Fruit fly (Drosophila melanogaster) whole organism, prepupa: ENCODE results near the gene CG46308.

Experiments used
- CG10669 ChIP-seq: fragments of 200-800 bp; sonication (Bioruptor generic); optimal IDR thresholded peaks from 3 replicates; lab custom pipeline; 2018; ENCODE audit warnings: missing biosample characterization, mild to moderate bottlenecking, missing genetic modification characterization, moderate library complexity
- CG32006 ChIP-seq: fragments of 200-800 bp; sonication (Bioruptor generic); optimal IDR thresholded peaks from 3 replicates; lab custom pipeline; 2017; ENCODE audit warnings: missing biosample characterization, mild to moderate bottlenecking, missing genetic modification characterization
- CG8119 ChIP-seq: fragments of 200-800 bp; sonication (Bioruptor generic); IDR thresholded peaks from 3 replicates; pipeline ENCODE4 v1.3.6; 2022; ENCODE audit warnings: missing biosample characterization, missing genetic modification characterization
- CG9139 ChIP-seq: fragments of 200-800 bp; sonication (Bioruptor generic); optimal IDR thresholded peaks from 3 replicates; lab custom pipeline; 2017; ENCODE audit warnings: missing biosample characterization, mild to moderate bottlenecking, missing genetic modification characterization
- Eip75B ChIP-seq: fragments of 200-800 bp; sonication (Bioruptor generic); optimal IDR thresholded peaks from 3 replicates; lab custom pipeline; 2016; ENCODE audit warnings: missing biosample characterization, missing genetic modification characterization
- Gug ChIP-seq: fragments of 200-800 bp; sonication (Bioruptor generic); IDR thresholded peaks from 2 replicates; pipeline ENCODE4 v1.3.6; 2022; ENCODE audit warnings: missing biosample characterization, missing genetic modification characterization
- esn ChIP-seq: fragments of 200-800 bp; sonication (Bioruptor generic); optimal IDR thresholded peaks from 2 replicates; lab custom pipeline; 2016; ENCODE audit warnings: missing biosample characterization, mild to moderate bottlenecking, missing genetic modification characterization, moderate library complexity
- fd85E ChIP-seq: fragments of 200-800 bp; sonication (Bioruptor generic); optimal IDR thresholded peaks from 3 replicates; lab custom pipeline; 2016; ENCODE audit warnings: missing biosample characterization, missing genetic modification characterization

dm6 chr2L:13513331-13514261 lies 52.0 kb downstream of the CG46308 start:
- TF ChIP-seq CG10669 (peak; percentile 42), CG9139 (GFP tag; lab: Kevin White, UChicago) (peak; percentile 55), CG8119 (GFP tag; lab: Robert Waterston, UW) (peak; percentile 44; the same call in 2 of the 3 replicates), CG32006 (peak; percentile 84), Eip75B (GFP tag; lab: Kevin White, UChicago) (peak; percentile 67), Gug (GFP tag; lab: Robert Waterston, UW) (peak; percentile 39; the same call in 1 of the 2 replicates), fd85E (GFP tag; lab: Kevin White, UChicago) (peak; percentile 27), esn (GFP tag; lab: Kevin White, UChicago) (peak; percentile 86)
